Fruit fly (Drosophila melanogaster): Measurements from ENCODE around the gene P5CS.

DNA sequence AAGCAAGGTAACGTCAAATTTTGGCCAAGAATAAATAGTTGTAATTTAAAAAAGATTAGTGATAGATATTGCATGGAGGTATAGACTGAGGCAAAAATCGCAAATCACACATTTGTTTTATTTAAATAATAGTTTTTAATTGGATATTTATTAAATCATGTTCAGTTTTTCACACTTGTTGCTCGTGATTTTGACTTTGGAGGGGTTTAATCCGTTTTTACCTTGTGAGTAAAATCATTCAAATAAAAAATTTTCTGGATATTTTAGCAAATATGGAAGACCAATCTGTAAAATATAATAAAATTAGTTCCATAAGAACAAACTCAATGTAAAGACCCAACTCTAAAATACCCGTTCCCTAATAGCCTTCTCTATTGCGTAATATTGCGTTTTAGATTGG, 56.4 kb downstream of the P5CS start, which contains the start of gene CG7140:
- TF ChIP-seq Myc (optimal IDR thresholded peaks at IDR 0.05) (no peak), ttk (optimal IDR thresholded peaks at IDR 0.05) (no peak)
